Worm (Caenorhabditis elegans) whole organism, L2 larva: ENCODE measurements around the gene Y51H7C.12.

Source experiments
- ama-1 ChIP-seq: fragments of 150-350 bp; optimal IDR thresholded peaks from 2 replicates; lab custom pipeline; 2018; ENCODE audit warnings: inconsistent platforms
- blmp-1 ChIP-seq: sonication (generic microtip); optimal IDR thresholded peaks from 2 replicates; lab custom pipeline; 2017; ENCODE audit warnings: missing genetic modification characterization, mild to moderate bottlenecking, missing compliant biosample characterization, antibody characterized with exemption, moderate library complexity; ENCODE audit not compliant: insufficient read depth
- dmd-4 ChIP-seq: sonication (generic microtip); optimal IDR thresholded peaks from 2 replicates; lab custom pipeline; 2017; ENCODE audit warnings: missing biosample characterization, missing genetic modification characterization
- fos-1 ChIP-seq: fragments of 150-350 bp; optimal IDR thresholded peaks from 2 replicates; lab custom pipeline; 2014; ENCODE audit warnings: missing biosample characterization, missing genetic modification characterization
- lin-39 ChIP-seq: fragments of 150-350 bp; optimal IDR thresholded peaks from 2 replicates; lab custom pipeline; 2014; ENCODE audit warnings: missing biosample characterization, missing genetic modification reagents, missing genetic modification characterization
- lsy-2 ChIP-seq, 2 experiments: fragments of 150-350 bp in 1 of 2; sonication (generic microtip) in 1 of 2; optimal IDR thresholded peaks; 2 replicates each; lab custom pipeline; 2014 to 2017; ENCODE audit warnings: missing biosample characterization in 2 of 2, missing genetic modification characterization in 2 of 2
- nhr-23 ChIP-seq: fragments of 150-350 bp; optimal IDR thresholded peaks from 2 replicates; lab custom pipeline; 2014; ENCODE audit warnings: missing biosample characterization, missing genetic modification reagents, missing genetic modification characterization
- nhr-77 ChIP-seq: fragments of 150-350 bp; optimal IDR thresholded peaks from 2 replicates; lab custom pipeline; 2014; ENCODE audit warnings: missing biosample characterization, missing genetic modification characterization
- snpc-4 ChIP-seq: fragments of 150-350 bp; optimal IDR thresholded peaks from 2 replicates; lab custom pipeline; 2014; ENCODE audit warnings: missing biosample characterization, missing genetic modification characterization
- unc-62 ChIP-seq: fragments of 150-350 bp; optimal IDR thresholded peaks from 2 replicates; lab custom pipeline; 2014; ENCODE audit warnings: missing biosample characterization, missing genetic modification reagents, missing genetic modification characterization
- ztf-11 ChIP-seq: sonication (generic microtip); optimal IDR thresholded peaks from 2 replicates; lab custom pipeline; 2017; ENCODE audit warnings: missing biosample characterization, missing genetic modification characterization
- ztf-4 ChIP-seq: fragments of 150-350 bp; optimal IDR thresholded peaks from 2 replicates; lab custom pipeline; 2014; ENCODE audit warnings: missing biosample characterization, missing genetic modification characterization

DNA sequence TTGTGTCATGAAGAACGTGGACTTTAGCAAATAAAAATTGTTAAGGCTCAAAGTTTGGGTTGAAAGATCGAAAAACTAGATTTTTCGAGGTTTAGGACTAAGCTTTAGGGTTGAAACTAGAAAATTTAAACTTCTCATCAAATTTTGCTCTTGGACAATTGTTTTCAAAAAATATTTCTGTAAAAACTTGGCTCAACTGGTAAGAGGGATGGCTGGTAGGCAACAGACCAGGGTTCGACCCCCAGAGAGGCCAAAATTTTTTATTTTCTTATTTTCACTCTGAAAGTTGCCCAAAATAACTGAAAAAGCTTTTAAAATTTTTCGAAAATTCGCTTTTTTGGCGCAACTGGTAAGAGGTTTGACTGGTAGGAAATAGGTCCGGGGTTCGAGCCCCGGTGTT lies 28.3 kb upstream of the Y51H7C.12 start:
- TF ChIP-seq lsy-2 (tag; optimal IDR thresholded peaks at IDR 0.05; lab: Kevin White, UChicago): no peak
- no peak for TF ChIP-seq ama-1 (lab: Kevin White, UChicago)
- no peak for TF ChIP-seq blmp-1 (tag; lab: Kevin White, UChicago)
- TF ChIP-seq fos-1: no peak
- no peak for TF ChIP-seq nhr-23 (tag; lab: Kevin White, UChicago)
- no peak for TF ChIP-seq ztf-11 (tag; lab: Kevin White, UChicago)
- TF ChIP-seq lin-39 (tag; lab: Kevin White, UChicago): no peak
- no peak for TF ChIP-seq ztf-4 (tag; lab: Kevin White, UChicago)
- TF ChIP-seq dmd-4: no peak
- no peak for TF ChIP-seq unc-62 (GFP tag; lab: Kevin White, UChicago)
- TF ChIP-seq snpc-4 (tag; lab: Kevin White, UChicago): no peak
- TF ChIP-seq nhr-77 (tag; lab: Kevin White, UChicago): no peak
